Worm (Caenorhabditis elegans): ENCODE results near the gene bath-19.
"Not testable (repeated sequence)": the region's sequence is repeated elsewhere in the genome, so short reads cannot be mapped to it uniquely, and the experiment has no call there.

Gene bath-19

DNA sequence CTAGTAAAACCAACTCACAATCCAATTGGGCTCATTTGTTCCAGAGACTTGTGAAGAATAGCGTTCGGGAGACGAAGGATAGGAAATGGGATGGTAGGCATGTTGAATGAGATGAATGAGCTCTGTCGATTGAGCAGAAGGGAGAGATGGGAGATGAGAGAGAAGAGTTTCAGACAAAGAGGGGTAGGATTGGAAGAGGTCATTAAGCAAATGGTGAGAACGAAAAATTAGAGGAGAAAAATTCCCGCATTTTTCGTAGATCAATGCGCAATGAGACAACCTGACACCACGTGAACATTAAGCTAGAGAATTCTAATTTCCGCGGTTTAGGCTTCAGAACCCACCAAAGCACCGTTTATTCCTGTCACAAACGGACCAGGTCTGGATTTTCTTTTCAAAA is 24.8 kb upstream of the bath-19 start, which contains the start of gene F07E5.13:
F07E5.13 (minus strand) TSS at position 101 of the 400 bp plus-strand sequence.
- no peak for TF ChIP-seq snpc-4 (tag; optimal IDR thresholded peaks at IDR 0.05)
- TF ChIP-seq unc-62 (GFP tag; optimal IDR thresholded peaks at IDR 0.05), result no peak
- TF ChIP-seq nhr-23 (tag; optimal IDR thresholded peaks at IDR 0.05), result no peak
- TF ChIP-seq ceh-16 (tag; optimal IDR thresholded peaks at IDR 0.05), result no peak
- no peak for TF ChIP-seq mab-5 (tag; optimal IDR thresholded peaks at IDR 0.05)
- no peak for TF ChIP-seq F13H6.1 (tag; optimal IDR thresholded peaks at IDR 0.05)
- TF ChIP-seq nhr-237 (tag; optimal IDR thresholded peaks at IDR 0.05), result no peak
- TF ChIP-seq unc-55 (GFP tag; optimal IDR thresholded peaks at IDR 0.05), result no peak
- no peak for TF ChIP-seq elt-3 (tag; optimal IDR thresholded peaks at IDR 0.05)
- TF ChIP-seq sma-9 (GFP tag; optimal IDR thresholded peaks at IDR 0.05), result no peak
- no peak for TF ChIP-seq sma-9 (tag; optimal IDR thresholded peaks at IDR 0.05)
- no peak for TF ChIP-seq egl-27 (tag; optimal IDR thresholded peaks at IDR 0.05)
- no peak for TF ChIP-seq mdl-1 (tag; optimal IDR thresholded peaks at IDR 0.05)
- TF ChIP-seq R02D3.7 (tag; optimal IDR thresholded peaks at IDR 0.05), result no peak
- TF ChIP-seq C34F6.9 (tag; optimal IDR thresholded peaks at IDR 0.05), result no peak
- no peak for TF ChIP-seq crh-2 (tag; optimal IDR thresholded peaks at IDR 0.05)
- TF ChIP-seq ztf-4 (tag; optimal IDR thresholded peaks at IDR 0.05), result no peak
- TF ChIP-seq ama-1 (optimal IDR thresholded peaks at IDR 0.05), result no peak
- TF ChIP-seq gmeb-1 (tag; optimal IDR thresholded peaks at IDR 0.05), result no peak
- TF ChIP-seq nhr-129 (tag; optimal IDR thresholded peaks at IDR 0.05), result no peak

DNA sequence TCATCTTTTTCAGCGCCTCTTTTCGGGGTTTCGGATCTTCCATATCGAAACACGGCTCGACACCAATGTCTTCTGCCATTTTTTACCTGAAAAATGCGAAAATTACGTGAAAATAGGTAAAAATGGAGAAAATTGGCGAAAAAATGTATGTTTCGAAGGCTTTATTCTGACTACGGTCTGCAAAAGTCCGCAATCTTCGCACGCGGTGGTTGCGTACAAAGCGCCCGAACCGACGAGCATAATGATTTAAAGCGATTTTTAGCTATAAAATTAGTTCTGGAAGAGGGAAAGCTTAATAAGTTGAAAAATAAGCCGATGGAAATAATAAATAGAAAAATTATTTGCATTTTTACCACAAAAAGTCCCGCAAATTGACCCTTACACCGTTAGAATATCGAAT is 19.8 kb upstream of the bath-19 start, which contains the start of gene F07E5.5:
F07E5.5 (minus strand) TSS at position 86 of the 400 bp plus-strand sequence.
- TF ChIP-seq peb-1 (tag; optimal IDR thresholded peaks at IDR 0.05) (no peak), unc-39 (tag; optimal IDR thresholded peaks at IDR 0.05) (no peak), alr-1 (tag; optimal IDR thresholded peaks at IDR 0.05) (no peak), gmeb-1 (tag; optimal IDR thresholded peaks at IDR 0.05) (peak; percentile 56), lin-39 (tag; optimal IDR thresholded peaks at IDR 0.05) (no peak), nhr-129 (tag; optimal IDR thresholded peaks at IDR 0.05) (peak; percentile 12), lsy-2 (tag; optimal IDR thresholded peaks at IDR 0.05) (peak; percentile 91 to 97), F13H6.1 (tag; optimal IDR thresholded peaks at IDR 0.05) (peak; percentile 54), unc-55 (GFP tag; optimal IDR thresholded peaks at IDR 0.05) (peak; percentile 68), nhr-12 (tag; optimal IDR thresholded peaks at IDR 0.05) (no peak), lin-13 (GFP tag; optimal IDR thresholded peaks at IDR 0.05) (peak; percentile 73), mbf-1 (tag; optimal IDR thresholded peaks at IDR 0.05) (no peak), unc-62 (GFP tag; optimal IDR thresholded peaks at IDR 0.05) (no peak), lin-11 (tag; optimal IDR thresholded peaks at IDR 0.05) (peak; percentile 30), nhr-21 (tag; optimal IDR thresholded peaks at IDR 0.05) (peak; percentile 15), skn-1 (tag; optimal IDR thresholded peaks at IDR 0.05) (no peak), sma-9 (GFP tag; optimal IDR thresholded peaks at IDR 0.05) (no peak), sma-9 (tag; optimal IDR thresholded peaks at IDR 0.05) (no peak), sma-3 (GFP tag; optimal IDR thresholded peaks at IDR 0.05) (peak; percentile 37), crh-2 (tag; optimal IDR thresholded peaks at IDR 0.05) (peak; percentile 5), Y55F3AM.14 (GFP tag; optimal IDR thresholded peaks at IDR 0.05) (no peak)

- no peak for TF ChIP-seq nhr-25 (tag; optimal IDR thresholded peaks at IDR 0.05)
- TF ChIP-seq lin-13 (GFP tag; optimal IDR thresholded peaks at IDR 0.05), result no peak
- no peak for TF ChIP-seq unc-62 (GFP tag; optimal IDR thresholded peaks at IDR 0.05)
- TF ChIP-seq lsy-2 (tag; optimal IDR thresholded peaks at IDR 0.05), result no peak
- no peak for TF ChIP-seq nhr-77 (tag; optimal IDR thresholded peaks at IDR 0.05)
- no peak for TF ChIP-seq ztf-4 (tag; optimal IDR thresholded peaks at IDR 0.05)
- no peak for TF ChIP-seq lin-39 (tag; optimal IDR thresholded peaks at IDR 0.05)
- no peak for TF ChIP-seq snpc-4 (tag; optimal IDR thresholded peaks at IDR 0.05)
- TF ChIP-seq lin-11 (tag; optimal IDR thresholded peaks at IDR 0.05), result no peak
- no peak for TF ChIP-seq elt-3 (tag; optimal IDR thresholded peaks at IDR 0.05)
- TF ChIP-seq sma-9 (GFP tag; optimal IDR thresholded peaks at IDR 0.05), result no peak
- no peak for TF ChIP-seq sma-9 (tag; optimal IDR thresholded peaks at IDR 0.05)
- no peak for TF ChIP-seq crh-2 (tag; optimal IDR thresholded peaks at IDR 0.05)
- no peak for TF ChIP-seq gmeb-1 (tag; optimal IDR thresholded peaks at IDR 0.05)
- no peak for TF ChIP-seq aly-2 (tag; optimal IDR thresholded peaks at IDR 0.05)
- no peak for TF ChIP-seq unc-39 (tag; optimal IDR thresholded peaks at IDR 0.05)
Observed at ce11 chrII:2051372-2051771, 12.2 kb upstream of the bath-19 start, which contains the start of gene fbxb-35. Gene fbxb-35, plus strand, starts transcription at chrII:2051672.

DNA sequence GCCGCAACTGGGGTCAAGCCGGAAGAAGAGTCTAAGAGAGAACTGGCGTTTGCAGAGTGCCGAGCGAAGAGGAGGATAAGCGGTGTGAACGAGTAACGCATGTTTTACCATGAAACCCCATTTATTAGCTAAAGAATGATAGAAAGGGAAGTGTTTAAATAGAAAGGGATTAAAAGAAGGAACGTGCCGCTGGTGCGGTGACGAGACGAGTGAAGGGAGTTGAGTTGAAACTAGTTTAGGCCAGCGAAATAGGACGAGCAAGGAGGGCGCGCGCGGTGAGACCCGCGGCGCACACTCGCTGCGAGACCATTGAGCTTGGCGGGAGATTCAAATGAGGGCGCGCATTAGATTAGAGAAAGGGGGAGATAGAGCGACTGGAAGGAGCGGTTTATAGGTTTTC is 7.4 kb upstream of the bath-19 start, which contains the start of gene math-1:
math-1 (minus strand) TSS at position 101 of the 400 bp plus-strand sequence.
- TF ChIP-seq ZK546.5, lin-39, nhr-237 (tag; optimal IDR thresholded peaks at IDR 0.05): not testable (repeated sequence)
